Worm (Caenorhabditis elegans) whole organism, mixed stage, embryonic: ENCODE data around the gene F37B12.3.

Source experiments
- M03D4.4 ChIP-seq: sonication (generic microtip); optimal IDR thresholded peaks from 2 replicates; lab custom pipeline; 2017; ENCODE audit warnings: mild to moderate bottlenecking, missing genetic modification characterization, missing compliant biosample characterization
- lsy-2 ChIP-seq: fragments of 150-350 bp; optimal IDR thresholded peaks from 2 replicates; lab custom pipeline; 2014; ENCODE audit warnings: missing biosample characterization, missing genetic modification characterization
- mls-2 ChIP-seq: sonication (generic microtip); optimal IDR thresholded peaks from 2 replicates; lab custom pipeline; 2016; ENCODE audit warnings: mild to moderate bottlenecking, missing genetic modification characterization, moderate library complexity, missing compliant biosample characterization
- nhr-12 ChIP-seq: fragments of 150-350 bp; optimal IDR thresholded peaks from 2 replicates; lab custom pipeline; 2014; ENCODE audit warnings: missing biosample characterization, missing genetic modification characterization
- nhr-237 ChIP-seq: fragments of 150-350 bp; optimal IDR thresholded peaks from 2 replicates; lab custom pipeline; 2014; ENCODE audit warnings: missing biosample characterization, missing genetic modification characterization
- snpc-4 ChIP-seq: fragments of 150-350 bp; optimal IDR thresholded peaks from 2 replicates; lab custom pipeline; 2014; ENCODE audit warnings: missing biosample characterization, missing genetic modification characterization
- unc-39 ChIP-seq: fragments of 150-350 bp; optimal IDR thresholded peaks from 2 replicates; lab custom pipeline; 2014; ENCODE audit warnings: missing biosample characterization, missing genetic modification characterization
- ztf-11 ChIP-seq: fragments of 150-350 bp; optimal IDR thresholded peaks from 2 replicates; lab custom pipeline; 2014; ENCODE audit warnings: missing biosample characterization, missing genetic modification characterization

DNA sequence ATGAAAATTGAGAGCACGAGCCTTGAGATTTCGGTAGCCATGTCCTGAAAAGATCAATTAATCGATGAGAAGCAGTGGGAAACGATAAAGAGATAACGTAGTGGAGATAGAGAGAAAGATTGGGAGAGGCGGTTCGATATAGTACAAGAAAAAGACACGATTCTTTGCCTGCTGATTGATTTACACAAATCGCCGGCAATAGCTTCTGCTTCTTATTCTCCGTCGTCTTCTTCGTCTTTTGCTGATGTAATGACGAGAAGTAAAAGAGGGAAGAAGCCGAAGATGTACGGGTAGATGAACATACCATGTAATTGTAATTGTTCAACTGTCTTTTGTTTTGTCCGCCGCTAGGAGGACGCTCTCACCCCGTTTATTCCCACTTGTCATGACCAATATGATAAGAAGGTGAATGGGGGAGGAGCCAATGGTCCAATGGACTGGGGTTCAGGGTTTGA lies 12.0 kb downstream of the F37B12.3 start, which contains the start of gene F37B12.1:
- TF ChIP-seq nhr-237: no peak
- no peak for TF ChIP-seq ztf-11
- no peak for TF ChIP-seq snpc-4 (tag; lab: Kevin White, UChicago)
- no peak for TF ChIP-seq mls-2
- TF ChIP-seq unc-39: no peak
- no peak for TF ChIP-seq lsy-2 (tag; lab: Kevin White, UChicago)
- TF ChIP-seq nhr-12 (tag; lab: Kevin White, UChicago): no peak
- TF ChIP-seq M03D4.4 (tag; lab: Kevin White, UChicago): no peak
